Worm (Caenorhabditis elegans): ENCODE results near the gene ZC518.8.

DNA sequence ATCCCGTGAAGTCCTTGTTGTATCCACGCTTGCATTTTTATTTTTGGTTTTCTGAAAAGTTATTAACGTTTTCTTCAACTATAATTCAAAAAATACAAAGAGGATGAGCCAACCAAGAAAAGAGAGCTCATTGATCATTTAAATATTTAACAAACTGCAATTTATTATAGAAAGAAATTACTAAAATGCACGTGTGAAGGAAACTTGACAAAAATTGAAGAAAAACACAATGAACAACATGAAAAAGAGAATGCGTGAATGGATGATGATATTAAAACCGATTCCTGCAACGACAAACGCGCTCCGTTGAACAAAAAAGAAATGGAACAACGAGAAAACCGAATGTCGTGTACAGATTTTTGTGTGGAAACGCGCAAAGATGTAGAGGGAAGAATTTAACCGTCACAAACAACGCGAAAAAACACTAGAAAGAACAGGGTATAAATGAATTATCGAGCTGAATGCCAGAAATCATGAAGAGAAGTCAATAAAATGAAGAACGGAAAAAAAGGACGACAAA, 30.8 kb downstream of the ZC518.8 start, which contains the start of gene ufd-1:
- no peak for TF ChIP-seq klf-2 (GFP tag; conservative IDR thresholded peaks at IDR 0.05)
- TF ChIP-seq flt-1 (GFP tag; IDR thresholded peaks at IDR 0.05), result no peak
- no peak for TF ChIP-seq med-1 (GFP tag; optimal IDR thresholded peaks at IDR 0.05; ENCODE audit: insufficient read depth)
- no peak for TF ChIP-seq ztf-29 (GFP tag; IDR thresholded peaks at IDR 0.05)
- no peak for TF ChIP-seq T22C8.4 (GFP tag; IDR thresholded peaks at IDR 0.05)
- TF ChIP-seq cog-1 (tag; optimal IDR thresholded peaks at IDR 0.05), result no peak
- no peak for TF ChIP-seq tab-1 (GFP tag; IDR thresholded peaks at IDR 0.05)
- TF ChIP-seq ref-1 (GFP tag; conservative IDR thresholded peaks at IDR 0.05), result no peak
- no peak for TF ChIP-seq ztf-23 (GFP tag; IDR thresholded peaks at IDR 0.05)
